Worm (Caenorhabditis elegans): ENCODE measurements around the gene fbxc-22.

Gene fbxc-22

DNA sequence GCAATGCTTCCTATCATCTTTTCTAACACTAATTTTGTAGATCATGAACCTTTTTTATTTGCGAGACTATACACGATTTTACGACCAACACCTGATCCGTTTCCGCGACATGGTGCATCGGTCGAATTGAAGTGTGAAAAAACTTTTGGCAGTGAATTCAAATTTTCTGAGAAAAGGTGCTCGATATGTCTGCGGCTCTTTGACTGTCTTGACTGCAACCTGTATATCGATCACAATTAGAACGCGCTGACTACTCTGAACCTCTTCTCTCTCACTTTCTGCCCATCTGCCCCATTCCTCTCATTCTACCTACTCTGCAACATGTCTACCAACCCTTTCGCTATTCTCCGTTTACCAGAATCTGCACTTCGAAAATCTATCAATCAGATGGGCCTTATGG is 8.7 kb downstream of the fbxc-22 start, which contains the start of gene fbxb-26:
fbxb-26 (plus strand) TSS at position 301 of the 400 bp plus-strand sequence.
- TF ChIP-seq lin-39 (tag; optimal IDR thresholded peaks at IDR 0.05): no peak
- no peak for TF ChIP-seq lsy-2 (tag; optimal IDR thresholded peaks at IDR 0.05)
- TF ChIP-seq peb-1 (tag; optimal IDR thresholded peaks at IDR 0.05): no peak
- TF ChIP-seq lin-13 (GFP tag; optimal IDR thresholded peaks at IDR 0.05): no peak
- no peak for TF ChIP-seq nhr-23 (tag; optimal IDR thresholded peaks at IDR 0.05)
- TF ChIP-seq R02D3.7 (tag; optimal IDR thresholded peaks at IDR 0.05): no peak
- no peak for TF ChIP-seq egl-27 (tag; optimal IDR thresholded peaks at IDR 0.05)

- TF ChIP-seq mdl-1 (tag; optimal IDR thresholded peaks at IDR 0.05): no peak
Measured at ce11 chrII:1679081-1679480, 11.8 kb downstream of the fbxc-22 start, which contains the start of gene irld-36. irld-36 (plus strand) TSS chrII:1679381.

ce11 chrII:1676088-1676487 is 14.8 kb downstream of the fbxc-22 start, which contains the start of gene fbxb-17:
fbxb-17 (plus strand) TSS chrII:1676388.
- TF ChIP-seq nhr-23 (tag; optimal IDR thresholded peaks at IDR 0.05) (peak; percentile 1), ZK546.5 (tag; optimal IDR thresholded peaks at IDR 0.05) (no peak)

DNA sequence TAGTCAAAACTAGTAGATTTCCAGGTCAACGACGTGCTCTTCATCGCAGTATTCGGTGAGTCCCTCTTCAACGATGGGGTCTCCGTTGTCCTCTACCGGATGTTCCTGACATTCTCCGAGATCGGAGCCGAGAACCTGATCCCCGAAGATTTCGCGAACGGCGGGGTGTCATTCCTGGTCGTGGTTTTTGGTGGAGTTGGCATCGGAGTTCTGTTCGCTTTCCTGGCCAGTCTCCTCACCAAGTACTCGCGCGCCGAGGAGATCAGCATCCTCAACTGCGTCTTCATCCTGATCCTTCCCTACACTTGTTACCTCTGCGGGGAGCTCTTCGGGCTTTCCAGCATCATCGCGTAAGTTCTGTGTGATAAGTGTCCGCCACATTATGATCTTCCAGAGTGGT is 18.2 kb downstream of the fbxc-22 start:
- TF ChIP-seq R02D3.7 (tag; optimal IDR thresholded peaks at IDR 0.05): no peak
- no peak for TF ChIP-seq nhr-77 (tag; optimal IDR thresholded peaks at IDR 0.05)
- TF ChIP-seq peb-1 (tag; optimal IDR thresholded peaks at IDR 0.05): no peak
- TF ChIP-seq unc-55 (GFP tag; optimal IDR thresholded peaks at IDR 0.05): no peak
- TF ChIP-seq zag-1 (tag; optimal IDR thresholded peaks at IDR 0.05): no peak
- no peak for TF ChIP-seq Y55F3AM.14 (GFP tag; optimal IDR thresholded peaks at IDR 0.05)
- TF ChIP-seq mbf-1 (tag; optimal IDR thresholded peaks at IDR 0.05): no peak
- no peak for TF ChIP-seq alr-1 (tag; optimal IDR thresholded peaks at IDR 0.05)
- no peak for TF ChIP-seq lin-11 (tag; optimal IDR thresholded peaks at IDR 0.05)
- no peak for TF ChIP-seq ZK546.5 (tag; optimal IDR thresholded peaks at IDR 0.05)
- no peak for TF ChIP-seq blmp-1 (tag; optimal IDR thresholded peaks at IDR 0.05; ENCODE audit: insufficient read depth)
- TF ChIP-seq mdl-1 (tag; optimal IDR thresholded peaks at IDR 0.05): no peak
- TF ChIP-seq egl-27 (tag; optimal IDR thresholded peaks at IDR 0.05): no peak
- no peak for TF ChIP-seq skn-1 (tag; optimal IDR thresholded peaks at IDR 0.05)
- TF ChIP-seq unc-62 (GFP tag; optimal IDR thresholded peaks at IDR 0.05): no peak

DNA sequence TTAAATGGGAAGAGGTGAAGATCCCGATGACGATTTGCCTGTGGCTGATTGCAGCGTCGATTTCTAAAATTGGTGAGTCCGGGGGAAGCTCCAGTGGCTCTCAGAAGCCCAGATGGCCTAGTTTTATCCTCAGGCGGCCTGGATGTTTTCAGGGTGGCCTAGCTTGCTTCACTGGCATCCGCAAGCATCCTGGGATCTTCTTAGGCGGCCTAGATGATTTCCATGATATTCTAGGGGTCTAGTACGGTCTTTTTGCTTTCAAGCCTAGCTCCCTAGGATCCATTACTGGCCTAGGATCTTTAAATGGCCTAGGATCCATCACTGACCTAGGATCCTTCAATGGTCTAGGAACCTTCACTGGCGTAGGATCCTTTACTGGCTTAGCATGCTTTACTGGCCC is 19.9 kb downstream of the fbxc-22 start:
- TF ChIP-seq nhr-11 (tag; optimal IDR thresholded peaks at IDR 0.05) (no peak), nhr-237 (tag; optimal IDR thresholded peaks at IDR 0.05) (no peak), mbf-1 (tag; optimal IDR thresholded peaks at IDR 0.05) (no peak), dmd-4 (tag; optimal IDR thresholded peaks at IDR 0.05) (no peak), crh-2 (tag; optimal IDR thresholded peaks at IDR 0.05) (no peak), elt-3 (tag; optimal IDR thresholded peaks at IDR 0.05) (no peak), unc-62 (GFP tag; optimal IDR thresholded peaks at IDR 0.05) (no peak), nhr-10 (tag; optimal IDR thresholded peaks at IDR 0.05) (no peak), nhr-6 (tag; optimal IDR thresholded peaks at IDR 0.05) (no peak), nhr-23 (tag; optimal IDR thresholded peaks at IDR 0.05) (no peak), unc-55 (GFP tag; optimal IDR thresholded peaks at IDR 0.05) (no peak), snpc-4 (tag; optimal IDR thresholded peaks at IDR 0.05) (no peak)

ce11 chrII:1670260-1670879 is 20.5 kb downstream of the fbxc-22 start, which contains the start of gene nhx-6:
nhx-6 (plus strand) TSS chrII:1670829.
- TF ChIP-seq nhr-23 (tag; optimal IDR thresholded peaks at IDR 0.05) (peak; percentile 9), elt-1 (tag; optimal IDR thresholded peaks at IDR 0.05) (no peak)

DNA sequence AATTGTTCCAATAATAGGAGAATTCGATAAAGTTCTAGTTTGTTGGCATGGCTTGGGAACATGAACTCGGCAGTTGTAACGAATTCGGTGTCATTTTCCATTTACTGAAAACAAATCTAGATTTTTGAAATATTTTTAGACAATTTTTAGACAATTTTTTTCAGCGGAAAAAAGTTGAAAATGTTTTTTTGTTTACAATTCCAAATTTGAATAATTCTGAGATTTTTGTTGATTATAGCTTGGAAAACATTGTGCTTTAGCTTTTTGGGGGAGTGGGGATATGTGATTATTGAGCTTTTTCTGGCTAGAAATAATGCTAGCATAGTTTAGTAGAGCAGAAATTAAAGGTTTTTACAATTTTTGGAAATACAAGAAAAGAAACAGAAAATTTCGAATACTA is 22.0 kb downstream of the fbxc-22 start, which contains the start of gene srw-97:
srw-97 (minus strand) TSS at position 101 of the 400 bp plus-strand sequence.
- TF ChIP-seq F13H6.1 (tag; optimal IDR thresholded peaks at IDR 0.05) (no peak), ama-1 (optimal IDR thresholded peaks at IDR 0.05) (no peak), lin-11 (tag; optimal IDR thresholded peaks at IDR 0.05) (no peak)
